Worm (Caenorhabditis elegans): Measurements from ENCODE around the gene C10A4.2.

ce11 chrX:7440102-7440501 is 30.1 kb downstream of the C10A4.2 start:
- TF ChIP-seq flt-1 (GFP tag; IDR thresholded peaks at IDR 0.05) (no peak), ref-1 (GFP tag; conservative IDR thresholded peaks at IDR 0.05) (no peak)
